Worm (Caenorhabditis elegans) whole organism, L1 larva: ENCODE results near the gene sdz-7.

Experiments used
- C04F5.9 ChIP-seq: sonication (generic microtip); optimal IDR thresholded peaks from 2 replicates; lab custom pipeline; 2016; ENCODE audit warnings: missing genetic modification characterization, missing compliant biosample characterization
- C34B4.2 ChIP-seq: sonication (generic microtip); optimal IDR thresholded peaks from 2 replicates; lab custom pipeline; 2017; ENCODE audit warnings: mild to moderate bottlenecking, missing genetic modification characterization, missing compliant biosample characterization
- F16B12.6 ChIP-seq: fragments of 150-350 bp; optimal IDR thresholded peaks from 2 replicates; lab custom pipeline; 2014; ENCODE audit warnings: missing biosample characterization, missing genetic modification characterization
- alr-1 ChIP-seq: fragments of 200-800 bp; sonication (Bioruptor generic); optimal IDR thresholded peaks from 2 replicates; lab custom pipeline; 2018; ENCODE audit warnings: borderline replicate concordance, mild to moderate bottlenecking, missing genetic modification characterization, missing compliant biosample characterization
- ceh-8 ChIP-seq: fragments of 200-800 bp; sonication (Bioruptor generic); optimal IDR thresholded peaks from 2 replicates; lab custom pipeline; 2018; ENCODE audit warnings: mild to moderate bottlenecking, missing genetic modification characterization, moderate library complexity, missing compliant biosample characterization
- ceh-88 ChIP-seq: fragments of 200-800 bp; sonication (Bioruptor generic); IDR thresholded peaks from 2 replicates; pipeline ENCODE4 v1.3.6; 2022; ENCODE audit warnings: missing genetic modification characterization, missing compliant biosample characterization
- efl-1 ChIP-seq, 4 experiments: fragments of 150-350 bp; optimal IDR thresholded peaks in 3 of 4; peaks in 1 of 4; 1 replicate in 1 of 4; 2 replicates in 3 of 4; lab custom pipeline; 2014; ENCODE audit warnings: missing biosample characterization in 2 of 4, missing genetic modification characterization in 2 of 4, missing genetic modification reagents in 2 of 4
- efl-3 ChIP-seq: fragments of 200-800 bp; sonication (Bioruptor generic); optimal IDR thresholded peaks from 2 replicates; lab custom pipeline; 2018; ENCODE audit warnings: mild to moderate bottlenecking, missing genetic modification characterization, missing compliant biosample characterization
- egl-13 ChIP-seq: sonication (generic microtip); optimal IDR thresholded peaks from 2 replicates; lab custom pipeline; 2016; ENCODE audit warnings: missing genotype, missing genetic modification reagents, missing genetic modification characterization, missing compliant biosample characterization
- egl-27 ChIP-seq, 2 experiments: fragments of 150-350 bp in 1 of 2; sonication (generic microtip); optimal IDR thresholded peaks; 3 replicates each; lab custom pipeline; 2017 to 2018; ENCODE audit warnings: missing biosample characterization in 2 of 2, missing genetic modification characterization in 2 of 2, missing genetic modification reagents in 2 of 2
- elt-2 ChIP-seq: sonication (generic microtip); optimal IDR thresholded peaks from 2 replicates; lab custom pipeline; 2016; ENCODE audit warnings: missing genetic modification characterization, mild to moderate bottlenecking, inconsistent platforms, missing compliant biosample characterization, missing genetic modification reagents
- elt-3 ChIP-seq, 6 experiments: fragments of 150-350 bp in 1 of 6; sonication (generic microtip); optimal IDR thresholded peaks; 2 replicates each; lab custom pipeline; 2017 to 2018; ENCODE audit warnings: missing biosample characterization in 6 of 6, missing genetic modification characterization in 6 of 6, inconsistent platforms in 1 of 6
- ets-5 ChIP-seq: fragments of 200-800 bp; sonication (Bioruptor generic); IDR thresholded peaks from 2 replicates; pipeline ENCODE4 v1.3.6; 2022; ENCODE audit warnings: missing genetic modification characterization, missing compliant biosample characterization
- fkh-8 ChIP-seq: sonication (generic microtip); optimal IDR thresholded peaks from 2 replicates; lab custom pipeline; 2016; ENCODE audit warnings: mild to moderate bottlenecking, missing genetic modification characterization, missing compliant biosample characterization
- fos-1 ChIP-seq: fragments of 150-350 bp; optimal IDR thresholded peaks from 2 replicates; lab custom pipeline; 2014; ENCODE audit warnings: missing biosample characterization, missing genetic modification characterization
- irx-1 ChIP-seq: sonication (generic microtip); optimal IDR thresholded peaks from 2 replicates; lab custom pipeline; 2016; ENCODE audit warnings: missing genetic modification characterization, missing compliant biosample characterization
- isw-1 ChIP-seq: fragments of 200-800 bp; sonication (Bioruptor generic); IDR thresholded peaks from 2 replicates; pipeline ENCODE4 v1.3.6; 2022; ENCODE audit warnings: missing genetic modification characterization, missing compliant biosample characterization
- jun-1 ChIP-seq: fragments of 150-350 bp; optimal IDR thresholded peaks from 2 replicates; lab custom pipeline; 2014; ENCODE audit warnings: missing biosample characterization, missing genetic modification reagents, missing genetic modification characterization
- lin-15B ChIP-seq: fragments of 150-350 bp; sonication (generic microtip); optimal IDR thresholded peaks from 3 replicates; lab custom pipeline; 2014; ENCODE audit warnings: missing biosample characterization, missing genetic modification characterization
- lin-35 ChIP-seq, 2 experiments: fragments of 150-350 bp; optimal IDR thresholded peaks; 2 replicates each; lab custom pipeline; 2014; ENCODE audit warnings: missing biosample characterization in 2 of 2, missing genetic modification characterization in 2 of 2, missing genetic modification reagents in 2 of 2
- lin-39 ChIP-seq: fragments of 150-350 bp; optimal IDR thresholded peaks from 2 replicates; lab custom pipeline; 2014; ENCODE audit warnings: missing biosample characterization, missing genetic modification reagents, missing genetic modification characterization
- lir-3 ChIP-seq: sonication (generic microtip); optimal IDR thresholded peaks from 2 replicates; lab custom pipeline; 2016; ENCODE audit warnings: mild to moderate bottlenecking, missing genetic modification characterization, moderate library complexity, missing compliant biosample characterization; ENCODE audit not compliant: poor library complexity
- mef-2 ChIP-seq: fragments of 150-350 bp; optimal IDR thresholded peaks from 2 replicates; lab custom pipeline; 2014; ENCODE audit warnings: missing biosample characterization, missing genetic modification characterization
- mep-1 ChIP-seq: fragments of 150-350 bp; optimal IDR thresholded peaks from 2 replicates; lab custom pipeline; 2014; ENCODE audit warnings: missing biosample characterization, missing genetic modification characterization
- nhr-11 ChIP-seq: fragments of 150-350 bp; optimal IDR thresholded peaks from 2 replicates; lab custom pipeline; 2014; ENCODE audit warnings: missing biosample characterization, missing genetic modification characterization
- nhr-12 ChIP-seq: sonication (generic microtip); optimal IDR thresholded peaks from 2 replicates; lab custom pipeline; 2017; ENCODE audit warnings: missing biosample characterization, missing genetic modification characterization
- nhr-19 ChIP-seq: fragments of 200-800 bp; sonication (Bioruptor generic); conservative IDR thresholded peaks from 2 replicates; pipeline ENCODE4 v1.3.6; 2022; ENCODE audit warnings: missing genetic modification characterization, missing compliant biosample characterization
- nhr-237 ChIP-seq: fragments of 150-350 bp; optimal IDR thresholded peaks from 2 replicates; lab custom pipeline; 2014; ENCODE audit warnings: missing biosample characterization, missing genetic modification characterization
- nhr-47 ChIP-seq: sonication (generic microtip); optimal IDR thresholded peaks from 2 replicates; lab custom pipeline; 2016; ENCODE audit warnings: mild to moderate bottlenecking, missing genetic modification characterization, moderate library complexity, missing compliant biosample characterization
- nhr-77 ChIP-seq: fragments of 150-350 bp; optimal IDR thresholded peaks from 2 replicates; lab custom pipeline; 2014; ENCODE audit warnings: missing biosample characterization, missing genetic modification characterization
- nhr-85 ChIP-seq: sonication (generic microtip); peaks from one replicate; lab custom pipeline; 2016; ENCODE audit warnings: missing genetic modification characterization, inconsistent platforms, missing compliant biosample characterization
- pag-3 ChIP-seq: sonication (generic microtip); optimal IDR thresholded peaks from 2 replicates; lab custom pipeline; 2017; ENCODE audit warnings: missing genetic modification characterization, mild to moderate bottlenecking, missing compliant biosample characterization, antibody characterized with exemption, borderline replicate concordance; ENCODE audit not compliant: insufficient read depth
- pqm-1 ChIP-seq: sonication (generic microtip); optimal IDR thresholded peaks from 3 replicates; lab custom pipeline; 2017; ENCODE audit warnings: missing biosample characterization, missing genetic modification characterization
- snpc-4 ChIP-seq: fragments of 150-350 bp; optimal IDR thresholded peaks from 2 replicates; lab custom pipeline; 2014; ENCODE audit warnings: missing biosample characterization, missing genetic modification characterization
- sox-4 ChIP-seq: sonication (generic microtip); optimal IDR thresholded peaks from 2 replicates; lab custom pipeline; 2016; ENCODE audit warnings: missing genetic modification characterization, missing compliant biosample characterization
- sptf-1 ChIP-seq: fragments of 150-350 bp; optimal IDR thresholded peaks from 2 replicates; lab custom pipeline; 2014; ENCODE audit warnings: missing biosample characterization, missing genetic modification characterization
- tbx-2 ChIP-seq: sonication (generic microtip); optimal IDR thresholded peaks from 2 replicates; lab custom pipeline; 2016; ENCODE audit warnings: missing genetic modification characterization, missing compliant biosample characterization
- unc-62 ChIP-seq: fragments of 150-350 bp; optimal IDR thresholded peaks from 2 replicates; lab custom pipeline; 2014; ENCODE audit warnings: missing biosample characterization, missing genetic modification reagents, missing genetic modification characterization
- ztf-11 ChIP-seq, 2 experiments: sonication (generic microtip); optimal IDR thresholded peaks; 2 replicates each; lab custom pipeline; 2016 to 2017; ENCODE audit warnings: missing genetic modification characterization in 2 of 2, missing biosample characterization in 1 of 2, missing compliant biosample characterization in 1 of 2
- ztf-4 ChIP-seq: fragments of 150-350 bp; optimal IDR thresholded peaks from 2 replicates; lab custom pipeline; 2014; ENCODE audit warnings: missing biosample characterization, missing genetic modification characterization

The sdz-7 gene

ce11 chrII:3864652-3865051 is 13.1 kb downstream of the sdz-7 start, which contains the start of gene nhr-261:
TSS of gene nhr-261 (minus strand) at chrII:3864752.
- TF ChIP-seq C34B4.2 (tag; lab: Kevin White, UChicago) = no peak
- no peak for TF ChIP-seq nhr-12 (tag; lab: Kevin White, UChicago)
- no peak for TF ChIP-seq nhr-11
- no peak for TF ChIP-seq pag-3 (tag; lab: Kevin White, UChicago)
- no peak for TF ChIP-seq sptf-1 (tag; lab: Kevin White, UChicago)
- TF ChIP-seq lin-39 (tag; lab: Kevin White, UChicago) = no peak
- TF ChIP-seq ceh-88 (GFP tag; lab: Robert Waterston, UW) = no peak
- no peak for TF ChIP-seq ztf-4
- TF ChIP-seq egl-13 = no peak
- TF ChIP-seq snpc-4 = no peak
- TF ChIP-seq sox-4 (tag; lab: Kevin White, UChicago) = no peak
- TF ChIP-seq lin-15B = no peak
- TF ChIP-seq nhr-77 (tag; lab: Kevin White, UChicago) = no peak
- TF ChIP-seq nhr-19 (GFP tag; lab: Robert Waterston, UW) = no peak
- no peak for TF ChIP-seq fos-1 (tag; lab: Kevin White, UChicago)
- no peak for TF ChIP-seq pqm-1
- no peak for TF ChIP-seq jun-1 (tag; lab: Kevin White, UChicago)
- TF ChIP-seq lir-3 (tag; lab: Kevin White, UChicago) = no peak

- TF ChIP-seq elt-3 (tag; optimal IDR thresholded peaks at IDR 0.05; lab: Kevin White, UChicago) (no peak), ceh-88 (GFP tag; lab: Robert Waterston, UW) (no peak), isw-1 (GFP tag; lab: Robert Waterston, UW) (no peak), irx-1 (tag; lab: Kevin White, UChicago) (no peak), efl-1 (optimal IDR thresholded peaks at IDR 0.05; lab: Kevin White, UChicago) (no peak), efl-1 (GFP tag; optimal IDR thresholded peaks at IDR 0.05 in 1 of 2; lab: Kevin White, UChicago) (no peak), alr-1 (tag; lab: Kevin White, UChicago) (no peak), ztf-11 (tag; optimal IDR thresholded peaks at IDR 0.05; lab: Kevin White, UChicago) (no peak), nhr-85 (tag; lab: Kevin White, UChicago) (no peak), pqm-1 (no peak), egl-27 (tag; optimal IDR thresholded peaks at IDR 0.05; lab: Kevin White, UChicago) (no peak), ceh-8 (GFP tag; lab: Kevin White, UChicago) (no peak), C04F5.9 (tag; lab: Kevin White, UChicago) (no peak), tbx-2 (tag; lab: Kevin White, UChicago) (no peak), F16B12.6 (tag; lab: Kevin White, UChicago) (no peak), nhr-237 (no peak)
These were observed 15.7 kb downstream of the sdz-7 start for ce11 chrII:3862053-3862452.

ce11 chrII:3860826-3861225 is 16.9 kb downstream of the sdz-7 start, which contains the start of gene oac-11:
TSS of gene oac-11 (minus strand) at chrII:3860926.
- TF ChIP-seq efl-1 (optimal IDR thresholded peaks at IDR 0.05; lab: Kevin White, UChicago) = no peak
- TF ChIP-seq efl-1 (GFP tag; optimal IDR thresholded peaks at IDR 0.05 in 1 of 2; lab: Kevin White, UChicago) = peak in 1 of 2 experiments; percentile 61
- no peak for TF ChIP-seq mep-1
- TF ChIP-seq, all 84 proteins: peak for 1

ce11 chrII:3852654-3853053 is 25.1 kb downstream of the sdz-7 start, which contains the start of gene nhr-257:
TSS of gene nhr-257 (plus strand) at chrII:3852954.
- no peak for TF ChIP-seq tbx-2 (tag; lab: Kevin White, UChicago)
- TF ChIP-seq nhr-85 (tag; lab: Kevin White, UChicago) = peak; percentile 49

ce11 chrII:3850655-3851054 is 27.1 kb downstream of the sdz-7 start, which contains the start of gene nhr-72:
TSS of gene nhr-72 (minus strand) at chrII:3850755.
- no peak for TF ChIP-seq elt-2 (tag; lab: Kevin White, UChicago)
- TF ChIP-seq nhr-47 (tag; lab: Kevin White, UChicago) = no peak
- TF ChIP-seq nhr-85 (tag; lab: Kevin White, UChicago) = no peak
- no peak for TF ChIP-seq mef-2 (tag; lab: Kevin White, UChicago)
- TF ChIP-seq fkh-8 (tag; lab: Kevin White, UChicago) = no peak
- TF ChIP-seq lin-35 (GFP tag; optimal IDR thresholded peaks at IDR 0.05; lab: Kevin White, UChicago) = no peak
- no peak for TF ChIP-seq ets-5 (GFP tag; lab: Robert Waterston, UW)
- TF ChIP-seq unc-62 (GFP tag; lab: Kevin White, UChicago) = no peak
- no peak for TF ChIP-seq efl-3 (GFP tag; lab: Kevin White, UChicago)
- TF ChIP-seq, all 84 proteins: peak for 0
